Fruit fly (Drosophila melanogaster): ENCODE data around the gene Hus1-like.

Gene Hus1-like

dm6 chr3R:4852373-4852860, 40.5 kb upstream of the Hus1-like start, which contains the start of gene opa (continued):
- peak; percentile 99 for TF ChIP-seq CG8478 (optimal IDR thresholded peaks at IDR 0.05)
- TF ChIP-seq stc (GFP tag; IDR thresholded peaks at IDR 0.05) = peak; percentile 7; the same call in 1 of the 2 replicates
- TF ChIP-seq sim (GFP tag; IDR thresholded peaks at IDR 0.05) = 0 out of 2 replicates have a peak, but pooled peaks have one; percentile 28
- TF ChIP-seq Tbp (GFP tag; optimal IDR thresholded peaks at IDR 0.05) = no peak
- TF ChIP-seq otp (GFP tag; IDR thresholded peaks at IDR 0.05) = no peak
- TF ChIP-seq tna (GFP tag; IDR thresholded peaks at IDR 0.05; ENCODE audit: partially characterized antibody) = peak; percentile 56; the same call in 1 of the 2 replicates
- TF ChIP-seq caup (GFP tag; optimal IDR thresholded peaks at IDR 0.05; ENCODE audit: severe bottlenecking) = no peak
- TF ChIP-seq Hr78 (GFP tag; optimal IDR thresholded peaks at IDR 0.05) = no peak
- TF ChIP-seq CG11723 (GFP tag; optimal IDR thresholded peaks at IDR 0.05) = no peak
- no peak for TF ChIP-seq Awh (GFP tag; IDR thresholded peaks at IDR 0.05)
- no peak for TF ChIP-seq crp (GFP tag; optimal IDR thresholded peaks at IDR 0.05)
- peak; percentile 49 for TF ChIP-seq trem (tag; optimal IDR thresholded peaks at IDR 0.05)
- TF ChIP-seq peb (GFP tag; IDR thresholded peaks at IDR 0.05) = no peak
- TF ChIP-seq vvl (GFP tag; IDR thresholded peaks at IDR 0.05) = peak; percentile 44; the same call in 1 of the 2 replicates
- TF ChIP-seq ranshi (GFP tag; IDR thresholded peaks at IDR 0.05) = peak; percentile 32; the same call in 1 of the 2 replicates
- TF ChIP-seq prd (optimal IDR thresholded peaks at IDR 0.05) = no peak
- no peak for TF ChIP-seq prd (GFP tag; IDR thresholded peaks at IDR 0.05)
- TF ChIP-seq Deaf1 (tag; optimal IDR thresholded peaks at IDR 0.05) = peak; percentile 89
- TF ChIP-seq pros (GFP tag; optimal IDR thresholded peaks at IDR 0.05) = peak; percentile 26
- TF ChIP-seq CG4707 (GFP tag; optimal IDR thresholded peaks at IDR 0.05) = no peak
- peak; percentile 57 for TF ChIP-seq ato (GFP tag; IDR thresholded peaks at IDR 0.05; ENCODE audit: partially characterized antibody)
- TF ChIP-seq zfh2 (GFP tag; optimal IDR thresholded peaks at IDR 0.05) = no peak

- peak; percentile 98 for TF ChIP-seq cad (GFP tag; optimal IDR thresholded peaks at IDR 0.05)
- TF ChIP-seq CG18476 (GFP tag; optimal IDR thresholded peaks at IDR 0.05) = no peak
- no peak for TF ChIP-seq CG14667 (GFP tag; IDR thresholded peaks at IDR 0.05)
- TF ChIP-seq Camta (GFP tag; optimal IDR thresholded peaks at IDR 0.05) = no peak
- peak; percentile 73 for TF ChIP-seq CG7271 (tag; optimal IDR thresholded peaks at IDR 0.05)
- TF ChIP-seq p53 (GFP tag; optimal IDR thresholded peaks at IDR 0.05) = no peak
- TF ChIP-seq tll (GFP tag; optimal IDR thresholded peaks at IDR 0.05) = peak in 1 of 2 experiments; percentile 100
- TF ChIP-seq CG15479 (GFP tag; optimal IDR thresholded peaks at IDR 0.05) = peak; percentile 42
- TF ChIP-seq scrt (GFP tag; optimal IDR thresholded peaks at IDR 0.05) = no peak
- TF ChIP-seq CG12236 (GFP tag; optimal IDR thresholded peaks at IDR 0.05) = no peak
- peak; percentile 64 for TF ChIP-seq D (optimal IDR thresholded peaks at IDR 0.05)
- TF ChIP-seq D (GFP tag; optimal IDR thresholded peaks at IDR 0.05) = no peak
- no peak for TF ChIP-seq CG17912 (GFP tag; optimal IDR thresholded peaks at IDR 0.05)
- TF ChIP-seq grau (tag; optimal IDR thresholded peaks at IDR 0.05) = no peak
- TF ChIP-seq zen (tag; optimal IDR thresholded peaks at IDR 0.05) = peak; percentile 77
- no peak for TF ChIP-seq Aef1 (GFP tag; IDR thresholded peaks at IDR 0.05)
- no peak for TF ChIP-seq Sox102F (GFP tag; optimal IDR thresholded peaks at IDR 0.05)
These were observed 37.2 kb upstream of the Hus1-like start for dm6 chr3R:4849035-4849656.
